Worm (Caenorhabditis elegans) whole organism, mixed stage, embryonic: Measurements from ENCODE around the gene spr-2.

Experiments
- nhr-237 ChIP-seq: fragments of 150-350 bp; optimal IDR thresholded peaks from 2 replicates; lab custom pipeline; 2014; ENCODE audit warnings: missing biosample characterization, missing genetic modification characterization
- nhr-76 ChIP-seq: sonication (generic microtip); optimal IDR thresholded peaks from 2 replicates; lab custom pipeline; 2017; ENCODE audit warnings: missing biosample characterization, missing genetic modification characterization

DNA sequence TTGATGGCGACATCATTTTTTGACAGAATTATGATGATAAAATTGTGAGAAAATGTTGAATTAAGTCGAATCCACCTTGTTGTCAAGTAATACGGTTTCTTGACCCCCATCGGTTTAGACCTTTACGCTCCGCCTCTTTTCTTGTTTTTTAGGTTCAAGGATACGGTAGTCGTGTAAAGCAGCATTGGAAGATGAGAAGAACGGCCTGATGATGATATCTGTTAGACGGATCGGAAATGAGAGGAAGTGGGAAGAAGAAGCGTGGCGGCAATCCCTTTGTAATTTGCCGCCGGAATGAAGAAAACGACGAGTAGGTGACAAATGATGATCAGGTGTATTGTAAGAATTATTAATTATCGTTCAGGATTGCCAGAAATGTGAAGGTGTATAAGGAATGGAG, 11.5 kb upstream of the spr-2 start, which contains the start of gene npax-4:
- TF ChIP-seq nhr-237 (tag; lab: Kevin White, UChicago) (no peak), nhr-76 (tag; lab: Kevin White, UChicago) (no peak)
